Fruit fly (Drosophila melanogaster): ENCODE measurements around the gene CG46306.

Gene CG46306

dm6 chrX:16834259-16834658 lies 1.1 kb downstream of the CG46306 start (continued):
- TF ChIP-seq hb (GFP tag; IDR thresholded peaks at IDR 0.05; ENCODE audit: partially characterized antibody) (no peak), CG8290 (GFP tag; optimal IDR thresholded peaks at IDR 0.05) (no peak), CG8290 (tag; optimal IDR thresholded peaks at IDR 0.05) (no peak), HHEX (GFP tag; optimal IDR thresholded peaks at IDR 0.05) (no peak), Med (GFP tag) (peak; percentile 81), pros (GFP tag; optimal IDR thresholded peaks at IDR 0.05) (no peak), CG8359 (GFP tag; optimal IDR thresholded peaks at IDR 0.05; ENCODE audit: borderline replicate concordance) (no peak), CG13296 (GFP tag; optimal IDR thresholded peaks at IDR 0.05) (no peak), CG12942 (GFP tag; optimal IDR thresholded peaks at IDR 0.05) (peak; percentile 13), CG10321 (GFP tag; IDR thresholded peaks at IDR 0.05) (no peak), ase (GFP tag; IDR thresholded peaks at IDR 0.05) (no peak), CG17612 (GFP tag; IDR thresholded peaks at IDR 0.05) (no peak), tio (GFP tag; optimal IDR thresholded peaks at IDR 0.05) (peak; percentile 22), CG34376 (GFP tag; optimal IDR thresholded peaks at IDR 0.05) (no peak), CG5953 (GFP tag; IDR thresholded peaks at IDR 0.05) (no peak), CG12769 (tag; optimal IDR thresholded peaks at IDR 0.05) (no peak), sens (GFP tag) (peak; percentile 87), en (GFP tag; optimal IDR thresholded peaks at IDR 0.05) (no peak), sug (tag; optimal IDR thresholded peaks at IDR 0.05) (peak; percentile 26), lbe (GFP tag; optimal IDR thresholded peaks at IDR 0.05) (no peak), ap (GFP tag; IDR thresholded peaks at IDR 0.05) (no peak), eve (GFP tag; optimal IDR thresholded peaks at IDR 0.05) (peak in 1 of 2 experiments; percentile 66), maf-S (GFP tag; optimal IDR thresholded peaks at IDR 0.05) (no peak), CG18764 (GFP tag; optimal IDR thresholded peaks at IDR 0.05) (no peak), stc (GFP tag; IDR thresholded peaks at IDR 0.05) (0 out of 2 replicates have a peak, but pooled peaks have one; percentile 47), CG18476 (GFP tag; optimal IDR thresholded peaks at IDR 0.05) (no peak), NfI (GFP tag; optimal IDR thresholded peaks at IDR 0.05) (peak; percentile 31), Eip74EF (GFP tag; optimal IDR thresholded peaks at IDR 0.05) (peak in 1 of 2 experiments; percentile 51), CG12219 (GFP tag; optimal IDR thresholded peaks at IDR 0.05) (no peak), bab2 (GFP tag; optimal IDR thresholded peaks at IDR 0.05) (peak; percentile 26), CG6683 (GFP tag; optimal IDR thresholded peaks at IDR 0.05) (no peak), CG30403 (GFP tag; optimal IDR thresholded peaks at IDR 0.05) (peak; percentile 53), CG12744 (GFP tag; optimal IDR thresholded peaks at IDR 0.05) (no peak), CG7928 (GFP tag; optimal IDR thresholded peaks at IDR 0.05) (no peak), wor (GFP tag; IDR thresholded peaks at IDR 0.05) (peak; percentile 33; the same call in 1 of the 2 replicates), CG13287 (GFP tag; IDR thresholded peaks at IDR 0.05; ENCODE audit: partially characterized antibody) (no peak), yki (optimal IDR thresholded peaks at IDR 0.05) (no peak), CG17802 (tag; optimal IDR thresholded peaks at IDR 0.05) (no peak), Chrac-16 (GFP tag; optimal IDR thresholded peaks at IDR 0.05) (no peak), CG7786 (GFP tag; optimal IDR thresholded peaks at IDR 0.05) (no peak), CG15479 (GFP tag; optimal IDR thresholded peaks at IDR 0.05) (no peak), trh (GFP tag; optimal IDR thresholded peaks at IDR 0.05) (no peak), kni (GFP tag; optimal IDR thresholded peaks at IDR 0.05) (no peak), CG4730 (GFP tag; IDR thresholded peaks at IDR 0.05) (0 out of 2 replicates have a peak, but pooled peaks have one; percentile 36), luna (GFP tag; optimal IDR thresholded peaks at IDR 0.05) (no peak), CG11695 (GFP tag; IDR thresholded peaks at IDR 0.05) (no peak), mam (GFP tag; optimal IDR thresholded peaks at IDR 0.05) (no peak), CG15269 (tag; optimal IDR thresholded peaks at IDR 0.05) (peak; percentile 60), CG10979 (tag; optimal IDR thresholded peaks at IDR 0.05) (peak; percentile 29), CkIIα-i1 (GFP tag; IDR thresholded peaks at IDR 0.05) (no peak), unpg (GFP tag; optimal IDR thresholded peaks at IDR 0.05) (peak; percentile 60), D19B (GFP tag; optimal IDR thresholded peaks at IDR 0.05) (no peak)

Data from whole organism, embryonic.